Worm (Caenorhabditis elegans) whole organism, L1 larva: ENCODE measurements around the gene C05D11.13.
A peak's percentile ranks its signal among the peaks of the same experiment; 100 is the strongest.

ENCODE experiments used
- C04F5.9 ChIP-seq: sonication (generic microtip); optimal IDR thresholded peaks from 2 replicates; lab custom pipeline; 2016; ENCODE audit warnings: missing genetic modification characterization, missing compliant biosample characterization
- aha-1 ChIP-seq: fragments of 150-350 bp; optimal IDR thresholded peaks from 2 replicates; lab custom pipeline; 2014; ENCODE audit warnings: missing biosample characterization, missing genetic modification characterization
- ama-1 ChIP-seq: fragments of 150-350 bp; optimal IDR thresholded peaks from 2 replicates; lab custom pipeline; 2014
- blmp-1 ChIP-seq: fragments of 150-350 bp; optimal IDR thresholded peaks from 2 replicates; lab custom pipeline; 2014; ENCODE audit warnings: missing biosample characterization, missing genetic modification characterization
- ceh-88 ChIP-seq: fragments of 200-800 bp; sonication (Bioruptor generic); IDR thresholded peaks from 2 replicates; pipeline ENCODE4 v1.3.6; 2022; ENCODE audit warnings: missing genetic modification characterization, missing compliant biosample characterization
- ceh-90 ChIP-seq: sonication (generic microtip); optimal IDR thresholded peaks from 2 replicates; lab custom pipeline; 2016; ENCODE audit warnings: missing genetic modification characterization, missing compliant biosample characterization
- dpl-1 ChIP-seq, 3 experiments: fragments of 150-350 bp in 2 of 3; sonication (generic microtip) in 1 of 3; optimal IDR thresholded peaks; 2 replicates each; lab custom pipeline; 2014 to 2017; ENCODE audit warnings: missing biosample characterization in 3 of 3, missing genetic modification characterization in 3 of 3, missing genetic modification reagents in 3 of 3
- efl-1 ChIP-seq, 4 experiments: fragments of 150-350 bp; optimal IDR thresholded peaks in 3 of 4; peaks in 1 of 4; 1 replicate in 1 of 4; 2 replicates in 3 of 4; lab custom pipeline; 2014; ENCODE audit warnings: missing biosample characterization in 2 of 4, missing genetic modification characterization in 2 of 4, missing genetic modification reagents in 2 of 4
- efl-3 ChIP-seq: fragments of 200-800 bp; sonication (Bioruptor generic); optimal IDR thresholded peaks from 2 replicates; lab custom pipeline; 2018; ENCODE audit warnings: mild to moderate bottlenecking, missing genetic modification characterization, missing compliant biosample characterization
- egl-27 ChIP-seq, 2 experiments: fragments of 150-350 bp in 1 of 2; sonication (generic microtip); optimal IDR thresholded peaks; 3 replicates each; lab custom pipeline; 2017 to 2018; ENCODE audit warnings: missing biosample characterization in 2 of 2, missing genetic modification characterization in 2 of 2, missing genetic modification reagents in 2 of 2
- elt-2 ChIP-seq: sonication (generic microtip); optimal IDR thresholded peaks from 2 replicates; lab custom pipeline; 2016; ENCODE audit warnings: missing genetic modification characterization, mild to moderate bottlenecking, inconsistent platforms, missing compliant biosample characterization, missing genetic modification reagents
- elt-3 ChIP-seq, 6 experiments: fragments of 150-350 bp in 1 of 6; sonication (generic microtip); optimal IDR thresholded peaks; 2 replicates each; lab custom pipeline; 2017 to 2018; ENCODE audit warnings: missing biosample characterization in 6 of 6, missing genetic modification characterization in 6 of 6, inconsistent platforms in 1 of 6
- ets-5 ChIP-seq: fragments of 200-800 bp; sonication (Bioruptor generic); IDR thresholded peaks from 2 replicates; pipeline ENCODE4 v1.3.6; 2022; ENCODE audit warnings: missing genetic modification characterization, missing compliant biosample characterization
- fkh-10 ChIP-seq: sonication (generic microtip); optimal IDR thresholded peaks from 2 replicates; lab custom pipeline; 2017; ENCODE audit warnings: missing biosample characterization, missing genetic modification reagents, missing genetic modification characterization
- fos-1 ChIP-seq: fragments of 150-350 bp; optimal IDR thresholded peaks from 2 replicates; lab custom pipeline; 2014; ENCODE audit warnings: missing biosample characterization, missing genetic modification characterization
- grh-1 ChIP-seq: fragments of 200-800 bp; sonication (Bioruptor generic); IDR thresholded peaks from 2 replicates; pipeline ENCODE4 v1.3.6; 2022; ENCODE audit warnings: missing genetic modification reagents, missing genetic modification characterization, missing compliant biosample characterization
- hlh-4 ChIP-seq: sonication (generic microtip); optimal IDR thresholded peaks from 2 replicates; lab custom pipeline; 2016; ENCODE audit warnings: mild to moderate bottlenecking, missing genetic modification characterization, missing compliant biosample characterization
- hpl-2 ChIP-seq: fragments of 150-350 bp; optimal IDR thresholded peaks from 2 replicates; lab custom pipeline; 2014; ENCODE audit warnings: missing biosample characterization, missing genetic modification reagents, missing genetic modification characterization
- irx-1 ChIP-seq: sonication (generic microtip); optimal IDR thresholded peaks from 2 replicates; lab custom pipeline; 2016; ENCODE audit warnings: missing genetic modification characterization, missing compliant biosample characterization
- isw-1 ChIP-seq: fragments of 200-800 bp; sonication (Bioruptor generic); IDR thresholded peaks from 2 replicates; pipeline ENCODE4 v1.3.6; 2022; ENCODE audit warnings: missing genetic modification characterization, missing compliant biosample characterization
- jun-1 ChIP-seq: fragments of 150-350 bp; optimal IDR thresholded peaks from 2 replicates; lab custom pipeline; 2014; ENCODE audit warnings: missing biosample characterization, missing genetic modification reagents, missing genetic modification characterization
- lin-14 ChIP-seq: fragments of 200-800 bp; sonication (Bioruptor generic); optimal IDR thresholded peaks from 2 replicates; lab custom pipeline; 2018; ENCODE audit warnings: mild to moderate bottlenecking, missing genetic modification characterization, moderate library complexity, missing compliant biosample characterization
- lin-35 ChIP-seq, 2 experiments: fragments of 150-350 bp; optimal IDR thresholded peaks; 2 replicates each; lab custom pipeline; 2014; ENCODE audit warnings: missing biosample characterization in 2 of 2, missing genetic modification characterization in 2 of 2, missing genetic modification reagents in 2 of 2
- lin-39 ChIP-seq: fragments of 150-350 bp; optimal IDR thresholded peaks from 2 replicates; lab custom pipeline; 2014; ENCODE audit warnings: missing biosample characterization, missing genetic modification reagents, missing genetic modification characterization
- lsy-2 ChIP-seq, 2 experiments: fragments of 150-350 bp; optimal IDR thresholded peaks; 2 replicates each; lab custom pipeline; 2014; ENCODE audit warnings: missing biosample characterization in 2 of 2, missing genetic modification characterization in 2 of 2
- mdl-1 ChIP-seq, 2 experiments: fragments of 150-350 bp; optimal IDR thresholded peaks; 2 replicates each; lab custom pipeline; 2014 to 2017; ENCODE audit warnings: missing biosample characterization in 2 of 2, missing genetic modification characterization in 2 of 2, inconsistent platforms in 1 of 2
- mef-2 ChIP-seq: fragments of 150-350 bp; optimal IDR thresholded peaks from 2 replicates; lab custom pipeline; 2014; ENCODE audit warnings: missing biosample characterization, missing genetic modification characterization
- nhr-19 ChIP-seq: fragments of 200-800 bp; sonication (Bioruptor generic); conservative IDR thresholded peaks from 2 replicates; pipeline ENCODE4 v1.3.6; 2022; ENCODE audit warnings: missing genetic modification characterization, missing compliant biosample characterization
- nhr-20 ChIP-seq: sonication (generic microtip); optimal IDR thresholded peaks from 2 replicates; lab custom pipeline; 2016; ENCODE audit warnings: mild to moderate bottlenecking, missing genetic modification characterization, missing compliant biosample characterization
- nhr-28 ChIP-seq: fragments of 150-350 bp; optimal IDR thresholded peaks from 2 replicates; lab custom pipeline; 2014; ENCODE audit warnings: missing biosample characterization, missing genetic modification characterization
- nhr-71 ChIP-seq: sonication (generic microtip); optimal IDR thresholded peaks from 2 replicates; lab custom pipeline; 2016; ENCODE audit warnings: mild to moderate bottlenecking, missing genetic modification characterization, moderate library complexity, missing compliant biosample characterization
- nhr-76 ChIP-seq: sonication (generic microtip); optimal IDR thresholded peaks from 2 replicates; lab custom pipeline; 2017; ENCODE audit warnings: missing biosample characterization, missing genetic modification characterization
- nhr-77 ChIP-seq: fragments of 150-350 bp; optimal IDR thresholded peaks from 2 replicates; lab custom pipeline; 2014; ENCODE audit warnings: missing biosample characterization, missing genetic modification characterization
- nhr-85 ChIP-seq: sonication (generic microtip); peaks from one replicate; lab custom pipeline; 2016; ENCODE audit warnings: missing genetic modification characterization, inconsistent platforms, missing compliant biosample characterization
- nhr-90 ChIP-seq: sonication (generic microtip); optimal IDR thresholded peaks from 2 replicates; lab custom pipeline; 2016; ENCODE audit warnings: mild to moderate bottlenecking, missing genetic modification characterization, missing compliant biosample characterization; ENCODE audit not compliant: poor library complexity
- snu-23 ChIP-seq: sonication (generic microtip); optimal IDR thresholded peaks from 2 replicates; lab custom pipeline; 2016; ENCODE audit warnings: missing genetic modification characterization, missing compliant biosample characterization
- sox-4 ChIP-seq: sonication (generic microtip); optimal IDR thresholded peaks from 2 replicates; lab custom pipeline; 2016; ENCODE audit warnings: missing genetic modification characterization, missing compliant biosample characterization
- tbx-2 ChIP-seq: sonication (generic microtip); optimal IDR thresholded peaks from 2 replicates; lab custom pipeline; 2016; ENCODE audit warnings: missing genetic modification characterization, missing compliant biosample characterization
- unc-130 ChIP-seq: fragments of 150-350 bp; optimal IDR thresholded peaks from 2 replicates; lab custom pipeline; 2017; ENCODE audit warnings: missing biosample characterization, missing genetic modification characterization, inconsistent platforms
- xbp-1 ChIP-seq: sonication (generic microtip); optimal IDR thresholded peaks from 2 replicates; lab custom pipeline; 2016; ENCODE audit warnings: missing genetic modification characterization, missing compliant biosample characterization
- zag-1 ChIP-seq: fragments of 150-350 bp; optimal IDR thresholded peaks from 2 replicates; lab custom pipeline; 2014; ENCODE audit warnings: missing biosample characterization, missing genetic modification characterization
- zip-4 ChIP-seq: fragments of 200-800 bp; sonication (Bioruptor generic); optimal IDR thresholded peaks from 2 replicates; lab custom pipeline; 2018; ENCODE audit warnings: mild to moderate bottlenecking, missing genetic modification characterization, moderate library complexity, missing compliant biosample characterization
- ztf-11 ChIP-seq, 2 experiments: sonication (generic microtip); optimal IDR thresholded peaks; 2 replicates each; lab custom pipeline; 2016 to 2017; ENCODE audit warnings: missing genetic modification characterization in 2 of 2, missing biosample characterization in 1 of 2, missing compliant biosample characterization in 1 of 2
- ztf-4 ChIP-seq: fragments of 150-350 bp; optimal IDR thresholded peaks from 2 replicates; lab custom pipeline; 2014; ENCODE audit warnings: missing biosample characterization, missing genetic modification characterization

The C05D11.13 gene

ce11 chrIII:6430834-6431233, 13.6 kb downstream of the C05D11.13 start, which contains the start of gene popl-1:
Gene popl-1 (minus strand): TSS chrIII:6430934.
- no peak for TF ChIP-seq lin-14
- TF ChIP-seq grh-1 = no peak
- TF ChIP-seq egl-27 (tag; optimal IDR thresholded peaks at IDR 0.05; lab: Kevin White, UChicago) = no peak
- TF ChIP-seq efl-1 (optimal IDR thresholded peaks at IDR 0.05; lab: Kevin White, UChicago) = no peak
- no peak for TF ChIP-seq efl-1 (GFP tag; optimal IDR thresholded peaks at IDR 0.05 in 1 of 2; lab: Kevin White, UChicago)
- no peak for TF ChIP-seq ets-5 (GFP tag; lab: Robert Waterston, UW)
- no peak for TF ChIP-seq fkh-10 (GFP tag; lab: Kevin White, UChicago)
- no peak for TF ChIP-seq isw-1 (GFP tag; lab: Robert Waterston, UW)
- no peak for TF ChIP-seq ama-1 (lab: Kevin White, UChicago)
- TF ChIP-seq nhr-76 (tag; lab: Kevin White, UChicago) = no peak
- TF ChIP-seq zag-1 (tag; lab: Kevin White, UChicago) = no peak
- TF ChIP-seq aha-1 (tag; lab: Kevin White, UChicago) = no peak
- no peak for TF ChIP-seq zip-4 (GFP tag; lab: Kevin White, UChicago)

- no peak for TF ChIP-seq ztf-11 (tag; optimal IDR thresholded peaks at IDR 0.05; lab: Kevin White, UChicago)
- TF ChIP-seq lin-39 (tag; lab: Kevin White, UChicago) = no peak
- TF ChIP-seq ets-5 (GFP tag; lab: Robert Waterston, UW) = no peak
- no peak for TF ChIP-seq hpl-2 (GFP tag; lab: Kevin White, UChicago)
- no peak for TF ChIP-seq nhr-19 (GFP tag; lab: Robert Waterston, UW)
- no peak for TF ChIP-seq sox-4 (tag; lab: Kevin White, UChicago)
- TF ChIP-seq efl-1 (optimal IDR thresholded peaks at IDR 0.05; lab: Kevin White, UChicago) = no peak
- no peak for TF ChIP-seq efl-1 (GFP tag; optimal IDR thresholded peaks at IDR 0.05 in 1 of 2; lab: Kevin White, UChicago)
- TF ChIP-seq ztf-4 = no peak
- TF ChIP-seq mdl-1 (tag; optimal IDR thresholded peaks at IDR 0.05; lab: Kevin White, UChicago) = no peak
- TF ChIP-seq, all 84 proteins: peak for 0
These were observed 17.2 kb downstream of the C05D11.13 start, which contains the start of gene C05D11.8 for ce11 chrIII:6427205-6427604. Gene C05D11.8 (minus strand): TSS chrIII:6427305.

ce11 chrIII:6422721-6423120, 21.7 kb downstream of the C05D11.13 start:
- TF ChIP-seq nhr-19 (GFP tag; lab: Robert Waterston, UW) = 0 out of 2 replicates have a peak, but pooled peaks have one; percentile 4
- peak in 1 of 2 experiments; percentile 50 for TF ChIP-seq lin-35 (GFP tag; optimal IDR thresholded peaks at IDR 0.05; lab: Kevin White, UChicago)
- TF ChIP-seq nhr-77 (tag; lab: Kevin White, UChicago) = no peak
- peak; percentile 45 for TF ChIP-seq nhr-20 (tag; lab: Kevin White, UChicago)
- peak; percentile 78 for TF ChIP-seq nhr-85 (tag; lab: Kevin White, UChicago)
- peak; percentile 45 for TF ChIP-seq lin-14
- peak; percentile 46 for TF ChIP-seq elt-2 (tag; lab: Kevin White, UChicago)
- peak; percentile 28 for TF ChIP-seq snu-23 (GFP tag; lab: Kevin White, UChicago)
- TF ChIP-seq nhr-71 = peak; percentile 30
- no peak for TF ChIP-seq C04F5.9 (tag; lab: Kevin White, UChicago)
- TF ChIP-seq ceh-88 (GFP tag; lab: Robert Waterston, UW) = no peak

- TF ChIP-seq nhr-90 (tag; lab: Kevin White, UChicago) (peak; percentile 35), nhr-28 (tag; lab: Kevin White, UChicago) (no peak), elt-3 (tag; optimal IDR thresholded peaks at IDR 0.05; lab: Kevin White, UChicago) (no peak), tbx-2 (tag; lab: Kevin White, UChicago) (no peak), irx-1 (tag; lab: Kevin White, UChicago) (no peak), mdl-1 (tag; optimal IDR thresholded peaks at IDR 0.05; lab: Kevin White, UChicago) (peak in 1 of 2 experiments; percentile 31), ceh-90 (tag; lab: Kevin White, UChicago) (no peak), mef-2 (tag; lab: Kevin White, UChicago) (no peak), ztf-11 (tag; optimal IDR thresholded peaks at IDR 0.05; lab: Kevin White, UChicago) (no peak), lsy-2 (tag; optimal IDR thresholded peaks at IDR 0.05; lab: Kevin White, UChicago) (no peak), lin-35 (GFP tag; optimal IDR thresholded peaks at IDR 0.05; lab: Kevin White, UChicago) (peak in 1 of 2 experiments; percentile 57), blmp-1 (tag; lab: Kevin White, UChicago) (peak; percentile 36), sox-4 (tag; lab: Kevin White, UChicago) (no peak), hlh-4 (tag; lab: Kevin White, UChicago) (no peak), efl-1 (optimal IDR thresholded peaks at IDR 0.05; lab: Kevin White, UChicago) (no peak), efl-1 (GFP tag; optimal IDR thresholded peaks at IDR 0.05 in 1 of 2; lab: Kevin White, UChicago) (no peak), xbp-1 (tag; lab: Kevin White, UChicago) (no peak), nhr-85 (tag; lab: Kevin White, UChicago) (peak; percentile 45), fos-1 (tag; lab: Kevin White, UChicago) (no peak), efl-3 (no peak), elt-2 (tag; lab: Kevin White, UChicago) (peak; percentile 72), lin-39 (tag; lab: Kevin White, UChicago) (no peak), unc-130 (tag; lab: Kevin White, UChicago) (no peak), jun-1 (tag; lab: Kevin White, UChicago) (peak; percentile 14), nhr-20 (tag; lab: Kevin White, UChicago) (peak; percentile 16), nhr-71 (peak; percentile 28), dpl-1 (GFP tag; optimal IDR thresholded peaks at IDR 0.05; lab: Kevin White, UChicago) (no peak)
These were observed 22.3 kb downstream of the C05D11.13 start for ce11 chrIII:6421973-6422511.
